Worm (Caenorhabditis elegans) whole organism, young adult: ENCODE results near the gene gcy-14.

Experiments
- D2030.7 ChIP-seq: fragments of 200-800 bp; sonication (Bioruptor generic); IDR thresholded peaks from 2 replicates; pipeline ENCODE4 v1.3.6; 2022; ENCODE audit warnings: missing genetic modification reagents, missing genetic modification characterization, missing compliant biosample characterization
- unc-62 ChIP-seq: fragments of 150-350 bp; optimal IDR thresholded peaks from 2 replicates; lab custom pipeline; 2014; ENCODE audit warnings: missing biosample characterization, missing genetic modification reagents, missing genetic modification characterization
- ztf-28 ChIP-seq: fragments of 200-800 bp; sonication (Bioruptor generic); IDR thresholded peaks from 2 replicates; pipeline ENCODE4 v1.3.6; 2022; ENCODE audit warnings: missing genetic modification reagents, missing genetic modification characterization, missing compliant biosample characterization

DNA sequence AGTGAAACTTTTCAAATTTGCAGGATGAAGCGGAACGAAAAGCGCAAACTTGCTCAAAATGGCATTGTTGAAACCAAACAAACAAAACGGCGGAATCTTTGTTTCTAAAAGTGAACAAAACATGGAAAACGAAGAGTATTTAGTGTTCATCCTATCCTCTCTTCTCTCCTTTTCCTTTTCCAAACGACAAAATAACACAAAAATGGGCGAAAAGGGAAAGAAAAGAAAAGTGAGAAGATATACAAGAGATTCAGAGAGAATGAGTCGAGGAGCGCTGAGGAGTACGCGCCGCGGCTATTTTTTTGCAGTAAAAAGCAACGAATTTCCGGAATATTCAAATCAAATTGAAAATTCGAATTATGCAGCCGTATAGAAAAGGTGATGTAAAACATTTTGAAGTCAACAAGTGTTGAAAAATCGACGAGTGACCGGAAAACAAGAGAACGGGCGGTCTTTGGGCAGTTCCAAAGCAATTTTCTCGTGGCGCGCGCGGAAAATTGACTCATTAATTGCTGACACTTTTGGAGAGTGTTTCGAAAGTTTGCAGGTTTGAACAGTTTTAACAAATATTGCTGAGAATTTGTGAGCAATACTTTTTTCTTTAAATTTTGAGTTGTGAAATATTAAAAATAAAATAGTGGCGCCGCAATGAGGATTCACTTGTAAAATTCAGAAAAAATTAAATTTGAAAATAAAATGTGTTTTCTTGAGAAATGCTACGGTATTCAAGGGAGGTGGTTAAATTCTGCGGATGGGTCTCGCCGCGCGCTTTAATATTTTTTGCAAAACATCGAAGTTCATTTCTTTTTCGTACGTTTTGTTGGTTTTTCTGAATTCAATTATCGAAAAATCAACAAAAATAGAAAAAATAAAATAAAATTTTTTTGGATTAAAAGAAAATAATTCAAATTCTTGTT, 32.7 kb downstream of the gcy-14 start:
- TF ChIP-seq ztf-28 (GFP tag; lab: Robert Waterston, UW), result no peak
- no peak for TF ChIP-seq D2030.7 (GFP tag; lab: Robert Waterston, UW)
- no peak for TF ChIP-seq unc-62 (GFP tag; lab: Kevin White, UChicago)
